Fruit fly (Drosophila melanogaster) whole organism, wandering third instar larva: Measurements from ENCODE around the gene Col4a1.

ENCODE experiments used
- Abd-B ChIP-seq: fragments of >200 bp; optimal IDR thresholded peaks from 2 replicates; lab custom pipeline; 2017; ENCODE audit warnings: missing biosample characterization, missing genetic modification characterization
- CG32264 ChIP-seq: fragments of 200-800 bp; sonication (Bioruptor generic); optimal IDR thresholded peaks from 2 replicates; lab custom pipeline; 2016; ENCODE audit warnings: missing biosample characterization, missing genetic modification characterization
- CG9705 ChIP-seq: fragments of 200-800 bp; sonication (Bioruptor generic); optimal IDR thresholded peaks from 2 replicates; lab custom pipeline; 2018; ENCODE audit warnings: missing biosample characterization, mild to moderate bottlenecking, missing genetic modification characterization
- CrebA ChIP-seq: fragments of 200-800 bp; sonication (Bioruptor generic); optimal IDR thresholded peaks from 2 replicates; lab custom pipeline; 2016; ENCODE audit warnings: missing biosample characterization, mild to moderate bottlenecking, missing genetic modification characterization, borderline replicate concordance
- Dfd ChIP-seq: fragments of >200 bp; optimal IDR thresholded peaks from 2 replicates; lab custom pipeline; 2017; ENCODE audit warnings: missing biosample characterization, missing genetic modification characterization
- Dif ChIP-seq: fragments of 200-275, 200-300 bp; sonication (Bioruptor generic); optimal IDR thresholded peaks from 2 replicates; lab custom pipeline; 2018; ENCODE audit warnings: missing biosample characterization, missing genetic modification characterization; ENCODE audit not compliant: partially characterized antibody
- GATAd ChIP-seq: sonication (Bioruptor generic); optimal IDR thresholded peaks from 2 replicates; lab custom pipeline; 2016; ENCODE audit warnings: missing biosample characterization, missing genetic modification characterization
- HLH106 ChIP-seq: fragments of 200-800 bp; optimal IDR thresholded peaks from 3 replicates; lab custom pipeline; 2019; ENCODE audit warnings: missing biosample characterization, mild to moderate bottlenecking, missing genetic modification characterization, moderate library complexity
- Hnf4 ChIP-seq: fragments of 200-800 bp; sonication (Bioruptor generic); optimal IDR thresholded peaks from 2 replicates; lab custom pipeline; 2016; ENCODE audit warnings: missing biosample characterization, mild to moderate bottlenecking, missing genetic modification characterization
- Hr78 ChIP-seq: fragments of >200 bp; optimal IDR thresholded peaks from 2 replicates; lab custom pipeline; 2017; ENCODE audit warnings: missing biosample characterization, missing genetic modification characterization
- Hr83 ChIP-seq: fragments of 200-300 bp; sonication (Bioruptor generic); optimal IDR thresholded peaks from 2 replicates; lab custom pipeline; 2016; ENCODE audit warnings: missing biosample characterization, mild to moderate bottlenecking, missing genetic modification characterization, moderate library complexity; ENCODE audit not compliant: poor library complexity, severe bottlenecking
- Jra ChIP-seq: sonication (Bioruptor generic); optimal IDR thresholded peaks from 2 replicates; lab custom pipeline; 2016; ENCODE audit warnings: missing biosample characterization, missing genetic modification characterization
- Mio ChIP-seq: sonication (Bioruptor generic); optimal IDR thresholded peaks from 2 replicates; lab custom pipeline; 2016; ENCODE audit warnings: missing biosample characterization, missing genetic modification characterization
- Myc ChIP-seq: fragments of >200 bp; optimal IDR thresholded peaks from 2 replicates; lab custom pipeline; 2017
- N ChIP-seq: fragments of >200 bp; optimal IDR thresholded peaks from 2 replicates; lab custom pipeline; 2018; ENCODE audit warnings: missing biosample characterization, missing external identifiers, missing genetic modification characterization
- OdsH ChIP-seq: fragments of 200-800 bp; sonication (Bioruptor generic); optimal IDR thresholded peaks from 2 replicates; lab custom pipeline; 2016; ENCODE audit warnings: missing biosample characterization, mild to moderate bottlenecking, missing genetic modification characterization
- Rel ChIP-seq, 2 experiments: fragments of 200-800 bp; sonication (Bioruptor generic) in 1 of 2; optimal IDR thresholded peaks; 2 replicates in 1 of 2; 3 replicates in 1 of 2; lab custom pipeline; 2016 to 2019; ENCODE audit warnings: mild to moderate bottlenecking in 2 of 2, missing biosample characterization in 2 of 2, missing genetic modification characterization in 2 of 2, moderate library complexity in 1 of 2
- Sp1 ChIP-seq: fragments of 200-800 bp; sonication (Bioruptor generic); optimal IDR thresholded peaks from 3 replicates; lab custom pipeline; 2019; ENCODE audit warnings: missing biosample characterization, mild to moderate bottlenecking, missing genetic modification characterization, moderate library complexity
- Vsx2 ChIP-seq: fragments of 200-300, 225-300 bp; sonication (Bioruptor generic); optimal IDR thresholded peaks from 2 replicates; lab custom pipeline; 2018; ENCODE audit warnings: missing biosample characterization, missing genetic modification characterization; ENCODE audit not compliant: partially characterized antibody
- br ChIP-seq: fragments of 200-800 bp; sonication (Bioruptor generic); optimal IDR thresholded peaks from 2 replicates; lab custom pipeline; 2016; ENCODE audit warnings: missing biosample characterization, missing genetic modification characterization
- brk ChIP-seq: fragments of 200-800 bp; sonication (Bioruptor generic); optimal IDR thresholded peaks from 2 replicates; lab custom pipeline; 2016; ENCODE audit warnings: missing biosample characterization, mild to moderate bottlenecking, missing genetic modification characterization
- dl ChIP-seq, 2 experiments: fragments of 175-275, 200-275 bp in 1 of 2; fragments of 200-275 bp in 1 of 2; sonication (Bioruptor generic); optimal IDR thresholded peaks; lab custom pipeline; 2018; ENCODE audit warnings: mild to moderate bottlenecking in 2 of 2, missing biosample characterization in 2 of 2, missing genetic modification characterization in 2 of 2, moderate library complexity in 2 of 2; ENCODE audit not compliant: partially characterized antibody in 2 of 2, insufficient read depth in 1 of 2
- dmrt93B ChIP-seq: fragments of 200-800 bp; sonication (Bioruptor generic); optimal IDR thresholded peaks from 2 replicates; lab custom pipeline; 2018; ENCODE audit warnings: missing biosample characterization, mild to moderate bottlenecking, missing genetic modification characterization
- dsf ChIP-seq: sonication (Bioruptor generic); optimal IDR thresholded peaks from 2 replicates; lab custom pipeline; 2016; ENCODE audit warnings: missing biosample characterization, missing genetic modification characterization, borderline replicate concordance
- ey ChIP-seq: fragments of 200-800 bp; sonication (Bioruptor generic); optimal IDR thresholded peaks from 2 replicates; lab custom pipeline; 2016; ENCODE audit warnings: missing biosample characterization, missing genetic modification characterization
- foxo ChIP-seq, 2 experiments: fragments of 200-800 bp; sonication (Bioruptor generic); optimal IDR thresholded peaks; 2 replicates in 1 of 2; 3 replicates in 1 of 2; lab custom pipeline; 2016 to 2017; ENCODE audit warnings: missing biosample characterization in 2 of 2, missing genetic modification characterization in 2 of 2
- fru ChIP-seq: fragments of 200-800 bp; sonication (Bioruptor generic); optimal IDR thresholded peaks from 3 replicates; lab custom pipeline; 2016; ENCODE audit warnings: missing biosample characterization, mild to moderate bottlenecking, missing genetic modification characterization
- h ChIP-seq: fragments of 200-800 bp; sonication (Bioruptor generic); optimal IDR thresholded peaks from 3 replicates; lab custom pipeline; 2016; ENCODE audit warnings: missing biosample characterization, mild to moderate bottlenecking, missing genetic modification characterization
- jim ChIP-seq: fragments of 175-275, 200-325 bp; sonication (Bioruptor generic); optimal IDR thresholded peaks from 2 replicates; lab custom pipeline; 2016; ENCODE audit warnings: missing biosample characterization, mild to moderate bottlenecking, missing genetic modification characterization
- lola ChIP-seq: fragments of >200 bp; optimal IDR thresholded peaks from 2 replicates; lab custom pipeline; 2017; ENCODE audit warnings: missing biosample characterization, missing genetic modification characterization
- pan ChIP-seq: fragments of >200 bp; optimal IDR thresholded peaks from 2 replicates; lab custom pipeline; 2017
- psq ChIP-seq: fragments of 200-800 bp; sonication (Bioruptor generic); optimal IDR thresholded peaks from 3 replicates; lab custom pipeline; 2017; ENCODE audit warnings: missing biosample characterization, mild to moderate bottlenecking, missing genetic modification characterization, moderate library complexity
- rgr ChIP-seq: fragments of 200-800 bp; sonication (Bioruptor generic); optimal IDR thresholded peaks from 3 replicates; lab custom pipeline; 2016; ENCODE audit warnings: missing biosample characterization, mild to moderate bottlenecking, missing genetic modification characterization
- sage ChIP-seq: fragments of 200-800 bp; sonication (Bioruptor generic); optimal IDR thresholded peaks from 2 replicates; lab custom pipeline; 2016; ENCODE audit warnings: missing biosample characterization, mild to moderate bottlenecking, missing genetic modification characterization
- sv ChIP-seq: fragments of 200-800 bp; sonication (Bioruptor generic); optimal IDR thresholded peaks from 3 replicates; lab custom pipeline; 2016; ENCODE audit warnings: missing biosample characterization, missing genetic modification characterization
- tai ChIP-seq: sonication (Bioruptor generic); optimal IDR thresholded peaks from 2 replicates; lab custom pipeline; 2016; ENCODE audit warnings: missing biosample characterization, missing genetic modification characterization
- usp ChIP-seq: fragments of >200 bp; optimal IDR thresholded peaks from 2 replicates; lab custom pipeline; 2017; ENCODE audit warnings: missing biosample characterization, missing genetic modification characterization
- woc ChIP-seq: sonication (Bioruptor generic); optimal IDR thresholded peaks from 2 replicates; lab custom pipeline; 2016; ENCODE audit warnings: missing biosample characterization, mild to moderate bottlenecking, missing genetic modification characterization

Gene Col4a1

DNA sequence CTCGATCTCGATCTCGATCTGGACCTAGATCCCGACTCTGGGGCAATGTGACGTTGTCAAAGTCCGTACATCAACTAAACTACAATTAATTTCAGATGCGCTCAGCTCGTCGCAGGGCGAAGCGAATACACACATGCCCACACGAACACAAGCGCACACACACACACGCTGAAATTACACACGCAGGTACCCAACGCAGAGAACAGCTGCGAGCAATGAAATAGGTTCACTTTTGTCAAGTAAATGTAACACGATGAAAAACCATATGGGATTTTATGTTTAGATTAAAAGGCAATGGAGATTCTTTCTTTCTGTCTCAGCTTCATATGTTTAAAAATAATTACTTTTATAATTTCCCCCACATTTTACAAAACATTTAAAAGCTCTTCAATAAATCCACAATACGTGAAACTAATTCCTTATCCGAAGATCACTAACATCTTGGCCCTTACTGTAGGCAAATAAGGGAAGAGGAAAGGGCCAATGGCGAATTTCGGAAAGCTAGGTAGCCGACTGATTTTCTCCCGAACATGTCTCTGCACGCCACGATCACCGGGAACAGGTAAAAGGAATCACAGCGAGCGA is 29.0 kb upstream of the Col4a1 start:
- peak; percentile 63 for TF ChIP-seq Rel (GFP tag; optimal IDR thresholded peaks at IDR 0.05; lab: Kevin White, UChicago)
- peak; percentile 62 for TF ChIP-seq Rel (tag; optimal IDR thresholded peaks at IDR 0.05; lab: Kevin White, UChicago)
- no peak for TF ChIP-seq usp
- TF ChIP-seq rgr = peak; percentile 85
- TF ChIP-seq GATAd (GFP tag; lab: Kevin White, UChicago) = no peak
- TF ChIP-seq Jra (GFP tag; lab: Kevin White, UChicago) = peak; percentile 82
- peak; percentile 88 for TF ChIP-seq OdsH (GFP tag; lab: Kevin White, UChicago)
- peak; percentile 93 for TF ChIP-seq br (GFP tag; lab: Kevin White, UChicago)
- TF ChIP-seq jim (GFP tag; lab: Kevin White, UChicago) = no peak
- no peak for TF ChIP-seq pan
- TF ChIP-seq Hnf4 = peak; percentile 85
- peak; percentile 95 for TF ChIP-seq fru (GFP tag; lab: Kevin White, UChicago)
- TF ChIP-seq CrebA (GFP tag; lab: Kevin White, UChicago) = no peak
- peak; percentile 92 for TF ChIP-seq h (GFP tag; lab: Kevin White, UChicago)
- TF ChIP-seq Hr83 (GFP tag; lab: Kevin White, UChicago) = no peak
- TF ChIP-seq dl (GFP tag; optimal IDR thresholded peaks at IDR 0.05; lab: Kevin White, UChicago; ENCODE audit: insufficient read depth in 1 of 2, partially characterized antibody in 2 of 2) = no peak
- peak; percentile 89 for TF ChIP-seq psq (GFP tag; lab: Kevin White, UChicago)
- TF ChIP-seq sv (GFP tag; lab: Kevin White, UChicago) = peak; percentile 64
- TF ChIP-seq ey = peak; percentile 91
- TF ChIP-seq CG9705 = peak; percentile 76
- peak; percentile 73 for TF ChIP-seq dmrt93B (GFP tag; lab: Kevin White, UChicago)
- TF ChIP-seq Abd-B (GFP tag; lab: Kevin White, UChicago) = no peak
- TF ChIP-seq tai (GFP tag; lab: Kevin White, UChicago) = peak; percentile 84
- peak; percentile 6 for TF ChIP-seq Mio
- peak; percentile 51 for TF ChIP-seq dsf (GFP tag; lab: Kevin White, UChicago)
- no peak for TF ChIP-seq Hr78 (GFP tag; lab: Kevin White, UChicago)
- TF ChIP-seq Myc (lab: Kevin White, UChicago) = no peak
- peak; percentile 69 for TF ChIP-seq sage (GFP tag; lab: Kevin White, UChicago)
- TF ChIP-seq N (GFP tag; lab: Kevin White, UChicago) = no peak
- no peak for TF ChIP-seq lola (GFP tag; lab: Kevin White, UChicago)
- TF ChIP-seq woc (GFP tag; lab: Kevin White, UChicago) = peak; percentile 96
- TF ChIP-seq Dif (GFP tag; lab: Kevin White, UChicago) = peak; percentile 21
- peak; percentile 52 to 88 for TF ChIP-seq foxo (GFP tag; optimal IDR thresholded peaks at IDR 0.05; lab: Kevin White, UChicago)
- TF ChIP-seq Vsx2 (GFP tag; lab: Kevin White, UChicago) = no peak
- no peak for TF ChIP-seq Dfd (GFP tag; lab: Kevin White, UChicago)
- peak; percentile 89 for TF ChIP-seq HLH106 (tag; lab: Kevin White, UChicago)
- TF ChIP-seq brk (GFP tag; lab: Kevin White, UChicago) = peak; percentile 71
- peak; percentile 96 for TF ChIP-seq Sp1 (GFP tag; lab: Kevin White, UChicago)
- peak; percentile 76 for TF ChIP-seq CG32264 (GFP tag; lab: Kevin White, UChicago)
- TF ChIP-seq, all 38 proteins: peak for 24

DNA sequence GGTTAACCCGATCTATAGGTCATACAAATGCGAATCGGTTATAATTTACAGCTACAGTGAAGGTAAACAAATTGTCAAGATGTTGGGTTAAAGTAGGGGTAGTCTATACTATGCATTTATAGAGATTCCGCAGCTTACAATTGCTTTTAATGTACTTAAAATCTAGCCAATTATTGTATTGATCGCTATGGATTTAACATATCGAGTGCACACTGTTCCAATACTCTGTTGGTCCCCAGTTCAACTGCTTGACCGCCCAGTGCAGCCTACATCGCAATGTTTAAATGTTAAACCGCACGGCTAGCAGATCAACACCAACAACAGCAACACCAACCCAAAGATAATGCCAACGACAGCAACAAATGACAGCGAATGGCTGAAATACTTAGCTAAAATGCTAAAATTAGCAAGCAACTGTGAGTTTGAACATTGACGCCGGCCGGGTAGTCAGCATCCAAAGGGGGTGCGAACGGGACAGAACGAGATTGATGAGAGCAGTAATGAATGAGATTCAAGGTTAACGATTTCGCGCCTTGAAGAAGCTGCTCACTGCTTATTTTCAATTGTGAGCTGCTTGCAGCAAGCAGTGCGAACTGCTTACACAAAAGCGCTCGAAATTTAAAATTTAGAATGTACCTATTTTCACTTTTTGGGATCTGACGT is 28.4 kb upstream of the Col4a1 start:
- TF ChIP-seq sage (GFP tag; lab: Kevin White, UChicago) = no peak
- TF ChIP-seq jim (GFP tag; lab: Kevin White, UChicago) = no peak
- no peak for TF ChIP-seq CG32264 (GFP tag; lab: Kevin White, UChicago)
- TF ChIP-seq psq (GFP tag; lab: Kevin White, UChicago) = no peak
- no peak for TF ChIP-seq usp
- TF ChIP-seq dsf (GFP tag; lab: Kevin White, UChicago) = no peak
- no peak for TF ChIP-seq HLH106 (tag; lab: Kevin White, UChicago)
- TF ChIP-seq rgr = no peak
- TF ChIP-seq Dif (GFP tag; lab: Kevin White, UChicago) = peak; percentile 77
- no peak for TF ChIP-seq Rel (GFP tag; optimal IDR thresholded peaks at IDR 0.05; lab: Kevin White, UChicago)
- peak; percentile 13 for TF ChIP-seq Rel (tag; optimal IDR thresholded peaks at IDR 0.05; lab: Kevin White, UChicago)
- no peak for TF ChIP-seq Mio
- TF ChIP-seq fru (GFP tag; lab: Kevin White, UChicago) = no peak
- no peak for TF ChIP-seq pan
- no peak for TF ChIP-seq dmrt93B (GFP tag; lab: Kevin White, UChicago)
- TF ChIP-seq Sp1 (GFP tag; lab: Kevin White, UChicago) = no peak
- no peak for TF ChIP-seq OdsH (GFP tag; lab: Kevin White, UChicago)
- TF ChIP-seq dl (GFP tag; optimal IDR thresholded peaks at IDR 0.05; lab: Kevin White, UChicago; ENCODE audit: insufficient read depth in 1 of 2, partially characterized antibody in 2 of 2) = no peak
- peak; percentile 76 for TF ChIP-seq Myc (lab: Kevin White, UChicago)
- TF ChIP-seq CrebA (GFP tag; lab: Kevin White, UChicago) = no peak
- TF ChIP-seq tai (GFP tag; lab: Kevin White, UChicago) = no peak
- peak; percentile 61 for TF ChIP-seq Hr78 (GFP tag; lab: Kevin White, UChicago)
- TF ChIP-seq brk (GFP tag; lab: Kevin White, UChicago) = no peak
- no peak for TF ChIP-seq ey
- TF ChIP-seq h (GFP tag; lab: Kevin White, UChicago) = no peak
- no peak for TF ChIP-seq Abd-B (GFP tag; lab: Kevin White, UChicago)
- no peak for TF ChIP-seq woc (GFP tag; lab: Kevin White, UChicago)
- TF ChIP-seq sv (GFP tag; lab: Kevin White, UChicago) = peak; percentile 7
- peak; percentile 23 for TF ChIP-seq Vsx2 (GFP tag; lab: Kevin White, UChicago)
- no peak for TF ChIP-seq Dfd (GFP tag; lab: Kevin White, UChicago)
- TF ChIP-seq GATAd (GFP tag; lab: Kevin White, UChicago) = no peak
- no peak for TF ChIP-seq Jra (GFP tag; lab: Kevin White, UChicago)
- TF ChIP-seq lola (GFP tag; lab: Kevin White, UChicago) = peak; percentile 93
- TF ChIP-seq br (GFP tag; lab: Kevin White, UChicago) = no peak
- no peak for TF ChIP-seq foxo (GFP tag; optimal IDR thresholded peaks at IDR 0.05; lab: Kevin White, UChicago)
- peak; percentile 97 for TF ChIP-seq N (GFP tag; lab: Kevin White, UChicago)
- TF ChIP-seq Hnf4 = no peak
- no peak for TF ChIP-seq CG9705
- TF ChIP-seq Hr83 (GFP tag; lab: Kevin White, UChicago) = no peak
